Fruit fly (Drosophila melanogaster) whole organism, embryonic: ENCODE results near the gene fwe.
A peak's percentile ranks its signal among the peaks of the same experiment; 100 is the strongest.

ENCODE experiments used
- Abd-B ChIP-seq: fragments of 200-800 bp; sonication (Bioruptor generic); optimal IDR thresholded peaks from 2 replicates; lab custom pipeline; 2018; ENCODE audit warnings: missing biosample characterization, mild to moderate bottlenecking, missing genetic modification characterization, moderate library complexity
- Awh ChIP-seq: fragments of 200-800 bp; sonication (Bioruptor generic); IDR thresholded peaks from 2 replicates; pipeline ENCODE4, ENCODE4 v1.3.6; 2022; ENCODE audit warnings: missing biosample characterization, missing genetic modification characterization
- B-H1 ChIP-seq: fragments of 200-800 bp; sonication (Bioruptor generic); IDR thresholded peaks from 3 replicates; pipeline ENCODE4 v1.3.6; 2022; ENCODE audit warnings: missing biosample characterization, missing genetic modification characterization
- CG10543 ChIP-seq: fragments of 200-800 bp; sonication (Bioruptor generic); optimal IDR thresholded peaks from 3 replicates; lab custom pipeline; 2017; ENCODE audit warnings: missing biosample characterization, mild to moderate bottlenecking, missing genetic modification characterization, moderate library complexity
- CG1233 ChIP-seq: fragments of 200-800 bp; sonication (Bioruptor generic); optimal IDR thresholded peaks from 4 replicates; lab custom pipeline; 2018; ENCODE audit warnings: missing biosample characterization, mild to moderate bottlenecking, missing genetic modification characterization
- CG13894 ChIP-seq: fragments of 200-800 bp; sonication (Bioruptor generic); optimal IDR thresholded peaks from 3 replicates; lab custom pipeline; 2018; ENCODE audit warnings: missing biosample characterization, mild to moderate bottlenecking, missing genetic modification characterization, moderate library complexity
- CG18476 ChIP-seq: fragments of 200-800 bp; sonication (Bioruptor generic); optimal IDR thresholded peaks from 2 replicates; lab custom pipeline; 2016; ENCODE audit warnings: missing biosample characterization, mild to moderate bottlenecking, missing genetic modification characterization
- CG2116 ChIP-seq: fragments of 200-800 bp; sonication (Bioruptor generic); optimal IDR thresholded peaks from 3 replicates; lab custom pipeline; 2018; ENCODE audit warnings: missing biosample characterization, mild to moderate bottlenecking, missing genetic modification characterization
- CG30020 ChIP-seq: fragments of 200-800 bp; optimal IDR thresholded peaks from 2 replicates; lab custom pipeline; 2019; ENCODE audit warnings: missing biosample characterization, mild to moderate bottlenecking, missing genetic modification characterization, moderate library complexity
- CG30403 ChIP-seq: fragments of 200-800 bp; sonication (Bioruptor generic); optimal IDR thresholded peaks from 3 replicates; lab custom pipeline; 2016; ENCODE audit warnings: missing biosample characterization, missing genetic modification characterization
- CG33213 ChIP-seq: fragments of 200-800 bp; sonication (Bioruptor generic); optimal IDR thresholded peaks from 3 replicates; lab custom pipeline; 2016; ENCODE audit warnings: missing biosample characterization, missing genetic modification characterization
- CG33557 ChIP-seq: fragments of 200-800 bp; sonication (Bioruptor generic); optimal IDR thresholded peaks from 2 replicates; lab custom pipeline; 2019; ENCODE audit warnings: missing biosample characterization, mild to moderate bottlenecking, missing genetic modification characterization, moderate library complexity
- CG3995 ChIP-seq: fragments of 200-800 bp; sonication (Bioruptor generic); optimal IDR thresholded peaks from 3 replicates; lab custom pipeline; 2016; ENCODE audit warnings: missing biosample characterization, missing genetic modification characterization
- CG5180 ChIP-seq: fragments of 200-800 bp; sonication (Bioruptor generic); optimal IDR thresholded peaks from 3 replicates; lab custom pipeline; 2017; ENCODE audit warnings: missing biosample characterization, missing genetic modification characterization, mild to moderate bottlenecking, moderate library complexity, missing genetic modification reagents
- CG6272 ChIP-seq: fragments of 200-800 bp; sonication (Bioruptor generic); IDR thresholded peaks from 2 replicates; pipeline ENCODE4 v1.3.6; 2022; ENCODE audit warnings: missing biosample characterization, missing genetic modification characterization
- CG7556 ChIP-seq: fragments of 200-800 bp; sonication (Bioruptor generic); optimal IDR thresholded peaks from 2 replicates; lab custom pipeline; 2017; ENCODE audit warnings: missing biosample characterization, mild to moderate bottlenecking, missing genetic modification characterization
- CG8281 ChIP-seq: fragments of 200-800 bp; sonication (Bioruptor generic); optimal IDR thresholded peaks from 2 replicates; lab custom pipeline; 2018; ENCODE audit warnings: missing biosample characterization, mild to moderate bottlenecking, missing genetic modification characterization, moderate library complexity
- CG9876 ChIP-seq: fragments of 200-800 bp; sonication (Bioruptor generic); optimal IDR thresholded peaks from 2 replicates; lab custom pipeline; 2016; ENCODE audit warnings: missing biosample characterization, missing genetic modification characterization
- D ChIP-seq, 2 experiments: fragments of 200-800 bp in 1 of 2; fragments of >200 bp in 1 of 2; sonication (Bioruptor generic) in 1 of 2; optimal IDR thresholded peaks; 2 replicates in 1 of 2; 3 replicates in 1 of 2; lab custom pipeline; 2017; ENCODE audit warnings: mild to moderate bottlenecking in 1 of 2, missing biosample characterization in 1 of 2, missing genetic modification characterization in 1 of 2, missing genetic modification reagents in 1 of 2
- E2f1 ChIP-seq: fragments of 200-800 bp; sonication (Bioruptor generic); IDR thresholded peaks from 2 replicates; pipeline ENCODE4 v1.3.6; 2022; ENCODE audit warnings: missing biosample characterization, missing genetic modification characterization
- Eip74EF ChIP-seq, 2 experiments: fragments of 200-800 bp in 1 of 2; fragments of >200 bp in 1 of 2; sonication (Bioruptor generic) in 1 of 2; optimal IDR thresholded peaks; 2 replicates each; lab custom pipeline; 2017 to 2019; ENCODE audit warnings: missing biosample characterization in 2 of 2, missing genetic modification characterization in 2 of 2, mild to moderate bottlenecking in 1 of 2, moderate library complexity in 1 of 2
- Lhr ChIP-seq: fragments of 200-800 bp; sonication (Bioruptor generic); optimal IDR thresholded peaks from 3 replicates; lab custom pipeline; 2017; ENCODE audit warnings: mild to moderate bottlenecking, missing biosample characterization, missing genetic modification reagents, missing genetic modification characterization
- Lim3 ChIP-seq: fragments of 200-800 bp; sonication (Bioruptor generic); IDR thresholded peaks from 2 replicates; pipeline ENCODE4 v1.3.6; 2022; ENCODE audit warnings: missing biosample characterization, missing genetic modification characterization
- MESR4 ChIP-seq: fragments of 200-800 bp; sonication (Bioruptor generic); optimal IDR thresholded peaks from 2 replicates; lab custom pipeline; 2018; ENCODE audit warnings: missing biosample characterization, mild to moderate bottlenecking, missing genetic modification characterization, moderate library complexity
- Opbp ChIP-seq: fragments of 200-800 bp; sonication (Bioruptor generic); IDR thresholded peaks from 3 replicates; pipeline ENCODE4 v1.3.6; 2022; ENCODE audit warnings: missing biosample characterization, missing genetic modification characterization; ENCODE audit not compliant: partially characterized antibody
- bcd ChIP-seq: fragments of 200-800 bp; sonication (Bioruptor generic); optimal IDR thresholded peaks from 2 replicates; lab custom pipeline; 2017; ENCODE audit warnings: missing biosample characterization, mild to moderate bottlenecking, missing genetic modification characterization
- bigmax ChIP-seq: fragments of 200-800 bp; sonication (Bioruptor generic); optimal IDR thresholded peaks from 2 replicates; lab custom pipeline; 2018; ENCODE audit warnings: missing biosample characterization, mild to moderate bottlenecking, missing genetic modification characterization
- corto ChIP-seq: fragments of 200-800 bp; sonication (Bioruptor generic); optimal IDR thresholded peaks from 2 replicates; lab custom pipeline; 2016; ENCODE audit warnings: missing biosample characterization, mild to moderate bottlenecking, missing genetic modification characterization, moderate library complexity
- dati ChIP-seq: fragments of 200-800 bp; sonication (Bioruptor generic); IDR thresholded peaks from 2 replicates; pipeline ENCODE4 v1.3.6; 2022; ENCODE audit warnings: missing biosample characterization, missing genetic modification characterization
- ems ChIP-seq: fragments of 200-800 bp; sonication (Bioruptor generic); optimal IDR thresholded peaks from 3 replicates; lab custom pipeline; 2016; ENCODE audit warnings: missing biosample characterization, missing genetic modification characterization
- exex ChIP-seq: fragments of 200-800 bp; sonication (Bioruptor generic); optimal IDR thresholded peaks from 4 replicates; lab custom pipeline; 2018; ENCODE audit warnings: missing biosample characterization, mild to moderate bottlenecking, missing genetic modification characterization, moderate library complexity
- hb ChIP-seq: fragments of 200-800 bp; sonication (Bioruptor generic); IDR thresholded peaks from 3 replicates; pipeline ENCODE4 v1.3.6; 2022; ENCODE audit warnings: missing biosample characterization, missing genetic modification characterization; ENCODE audit not compliant: partially characterized antibody
- hbn ChIP-seq: fragments of 200-800 bp; sonication (Bioruptor generic); IDR thresholded peaks from 2 replicates; pipeline ENCODE4 v1.3.6; 2022; ENCODE audit warnings: missing biosample characterization, missing genetic modification characterization; ENCODE audit not compliant: partially characterized antibody
- lov ChIP-seq, 2 experiments: fragments of 200-800 bp in 1 of 2; fragments of >200 bp in 1 of 2; sonication (Bioruptor generic) in 1 of 2; IDR thresholded peaks in 1 of 2; optimal IDR thresholded peaks in 1 of 2; 2 replicates in 1 of 2; 3 replicates in 1 of 2; pipeline versions ENCODE4 v1.3.6 to Lab custom; 2017 to 2022; ENCODE audit warnings: missing biosample characterization in 1 of 2, missing genetic modification characterization in 1 of 2
- nerfin-2 ChIP-seq: fragments of 200-800 bp; sonication (Bioruptor generic); IDR thresholded peaks from 2 replicates; pipeline ENCODE4 v1.3.6; 2022; ENCODE audit warnings: missing biosample characterization, missing genetic modification characterization; ENCODE audit not compliant: partially characterized antibody
- onecut ChIP-seq: fragments of 200-800 bp; sonication (Bioruptor generic); IDR thresholded peaks from 2 replicates; pipeline ENCODE4 v1.3.6; 2022; ENCODE audit warnings: missing biosample characterization, missing genetic modification characterization
- phol ChIP-seq: fragments of 200-800 bp; sonication (Bioruptor generic); optimal IDR thresholded peaks from 3 replicates; lab custom pipeline; 2018; ENCODE audit warnings: missing biosample characterization, mild to moderate bottlenecking, missing genetic modification characterization, moderate library complexity
- prd ChIP-seq, 3 experiments: fragments of >200 bp in 2 of 3; fragments of 200-800 bp in 1 of 3; sonication (Bioruptor generic) in 1 of 3; optimal IDR thresholded peaks in 2 of 3; IDR thresholded peaks in 1 of 3; 2 replicates in 2 of 3; 3 replicates in 1 of 3; pipeline versions ENCODE4 v1.3.6 to Lab custom; 2017 to 2022; ENCODE audit warnings: missing biosample characterization in 1 of 3, missing genetic modification characterization in 1 of 3
- repo ChIP-seq: fragments of 200-800 bp; sonication (Bioruptor generic); optimal IDR thresholded peaks from 2 replicates; lab custom pipeline; 2016; ENCODE audit warnings: missing biosample characterization, missing genetic modification characterization
- sd ChIP-seq: fragments of 200-800 bp; sonication (Bioruptor generic); optimal IDR thresholded peaks from 3 replicates; lab custom pipeline; 2018; ENCODE audit warnings: missing biosample characterization, mild to moderate bottlenecking, missing genetic modification characterization, moderate library complexity
- stc ChIP-seq: fragments of 200-800 bp; sonication (Bioruptor generic); IDR thresholded peaks from 2 replicates; pipeline ENCODE4 v1.3.6; 2022; ENCODE audit warnings: missing biosample characterization, missing genetic modification characterization
- tna ChIP-seq: fragments of 200-800 bp; sonication (Bioruptor generic); IDR thresholded peaks from 2 replicates; pipeline ENCODE4 v1.3.6; 2022; ENCODE audit warnings: missing biosample characterization, missing genetic modification characterization; ENCODE audit not compliant: partially characterized antibody
- trh ChIP-seq: fragments of 200-800 bp; sonication (Bioruptor generic); optimal IDR thresholded peaks from 2 replicates; lab custom pipeline; 2016; ENCODE audit warnings: missing biosample characterization, missing genetic modification characterization
- vfl ChIP-seq: fragments of 200-800 bp; sonication (Bioruptor generic); optimal IDR thresholded peaks from 2 replicates; lab custom pipeline; 2016; ENCODE audit warnings: missing biosample characterization, missing genetic modification characterization
- vnd ChIP-seq: fragments of 200-800 bp; sonication (Bioruptor generic); IDR thresholded peaks from 3 replicates; pipeline ENCODE4 v1.3.6; 2022; ENCODE audit warnings: missing biosample characterization, missing genetic modification characterization; ENCODE audit not compliant: partially characterized antibody
- zf30C ChIP-seq: fragments of 200-800 bp; sonication (Bioruptor generic); optimal IDR thresholded peaks from 3 replicates; lab custom pipeline; 2018; ENCODE audit warnings: missing biosample characterization, mild to moderate bottlenecking, missing genetic modification characterization

The fwe gene

DNA sequence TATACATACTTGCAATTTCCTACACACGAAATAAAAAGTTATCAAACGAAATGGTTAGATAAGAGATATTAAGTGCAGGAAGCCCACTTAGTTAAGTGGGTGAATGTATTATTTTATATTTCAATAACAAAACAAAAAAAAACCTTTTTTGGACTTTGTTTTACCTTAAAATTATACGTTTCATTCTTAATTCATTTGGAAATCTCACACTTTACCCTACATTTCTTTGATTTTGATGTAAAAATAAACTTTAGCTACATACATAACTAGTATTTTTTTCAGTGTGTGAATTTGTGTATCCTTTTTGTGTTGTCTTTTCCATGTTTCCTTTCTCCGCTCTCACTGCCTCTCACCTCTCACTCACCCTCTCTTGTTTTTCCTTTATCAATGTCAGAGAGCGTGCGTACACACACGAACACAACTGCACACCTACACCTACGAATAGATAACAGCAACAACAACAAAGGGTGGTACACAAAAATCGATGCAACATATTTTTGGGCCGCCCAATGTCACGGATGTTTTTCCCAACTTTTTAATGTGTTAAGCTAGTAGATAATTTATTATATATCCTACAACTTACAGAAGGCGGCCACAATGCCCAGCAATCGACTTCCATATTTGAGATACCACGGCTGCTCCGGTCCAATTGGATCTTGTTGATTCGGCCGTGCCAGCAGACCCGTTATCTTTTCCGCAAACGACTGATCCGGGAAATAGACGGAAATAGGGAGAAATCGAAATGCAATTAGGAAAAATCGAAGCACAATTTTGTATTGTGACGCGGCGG, 662 bp downstream of the fwe start (continued):
- TF ChIP-seq CG18476 (GFP tag; lab: Kevin White, UChicago) (peak; percentile 20), CG33557 (GFP tag; lab: Kevin White, UChicago) (peak; percentile 32), Lhr (GFP tag; lab: Kevin White, UChicago) (no peak), dati (GFP tag; lab: Robert Waterston, UW) (no peak), CG10543 (peak; percentile 59), zf30C (GFP tag; lab: Kevin White, UChicago) (peak; percentile 95), CG1233 (GFP tag; lab: Kevin White, UChicago) (peak; percentile 11), trh (GFP tag; lab: Kevin White, UChicago) (no peak), CG30020 (tag; lab: Kevin White, UChicago) (no peak), bigmax (no peak), bcd (GFP tag; lab: Kevin White, UChicago) (peak; percentile 73), CG3995 (GFP tag; lab: Kevin White, UChicago) (no peak), CG6272 (GFP tag; lab: Robert Waterston, UW) (no peak), Lim3 (no peak), vnd (GFP tag; lab: Robert Waterston, UW) (no peak), CG9876 (GFP tag; lab: Kevin White, UChicago) (no peak), CG2116 (GFP tag; lab: Kevin White, UChicago) (peak; percentile 17), sd (peak; percentile 31), phol (tag; lab: Kevin White, UChicago) (peak; percentile 78), Abd-B (GFP tag; lab: Kevin White, UChicago) (no peak), MESR4 (GFP tag; lab: Kevin White, UChicago) (no peak), Awh (GFP tag; lab: Robert Waterston, UW) (no peak), onecut (GFP tag; lab: Robert Waterston, UW) (peak; percentile 94), Opbp (GFP tag; lab: Robert Waterston, UW) (no peak), lov (optimal IDR thresholded peaks at IDR 0.05; lab: Kevin White, UChicago) (no peak), lov (GFP tag; IDR thresholded peaks at IDR 0.05; lab: Robert Waterston, UW) (no peak; the same call in 2 of the 3 replicates), CG33213 (no peak), hb (GFP tag; lab: Robert Waterston, UW) (no peak), nerfin-2 (GFP tag; lab: Robert Waterston, UW) (no peak), CG13894 (tag; lab: Kevin White, UChicago) (peak; percentile 80), E2f1 (GFP tag; lab: Robert Waterston, UW) (peak; percentile 56; the same call in 1 of the 2 replicates), prd (optimal IDR thresholded peaks at IDR 0.05; lab: Kevin White, UChicago) (no peak), prd (GFP tag; IDR thresholded peaks at IDR 0.05; lab: Robert Waterston, UW) (peak; percentile 58; the same call in 2 of the 3 replicates), D (optimal IDR thresholded peaks at IDR 0.05; lab: Kevin White, UChicago) (no peak), D (GFP tag; optimal IDR thresholded peaks at IDR 0.05; lab: Kevin White, UChicago) (peak; percentile 61), B-H1 (GFP tag; lab: Robert Waterston, UW) (peak; percentile 36; the same call in 1 of the 3 replicates), Eip74EF (GFP tag; optimal IDR thresholded peaks at IDR 0.05; lab: Kevin White, UChicago) (peak in 1 of 2 experiments; percentile 62), corto (GFP tag; lab: Kevin White, UChicago) (no peak), stc (GFP tag; lab: Robert Waterston, UW) (peak; percentile 65), ems (GFP tag; lab: Kevin White, UChicago) (no peak), CG8281 (tag; lab: Kevin White, UChicago) (peak; percentile 46), CG5180 (peak; percentile 55), CG30403 (GFP tag; lab: Kevin White, UChicago) (peak; percentile 87), exex (tag; lab: Kevin White, UChicago) (peak; percentile 17), vfl (GFP tag; lab: Kevin White, UChicago) (no peak), tna (GFP tag; lab: Robert Waterston, UW) (no peak), CG7556 (GFP tag; lab: Kevin White, UChicago) (peak; percentile 88), repo (GFP tag; lab: Kevin White, UChicago) (no peak), hbn (GFP tag; lab: Robert Waterston, UW) (no peak)
